Worm (Caenorhabditis elegans): ENCODE measurements around the gene srw-34.

- TF ChIP-seq ZK546.5 (tag; optimal IDR thresholded peaks at IDR 0.05), result no peak
- TF ChIP-seq ztf-4 (tag; optimal IDR thresholded peaks at IDR 0.05), result no peak
- no peak for TF ChIP-seq egl-27 (tag; optimal IDR thresholded peaks at IDR 0.05)
- TF ChIP-seq ama-1 (optimal IDR thresholded peaks at IDR 0.05), result no peak
- TF ChIP-seq nhr-12 (tag; optimal IDR thresholded peaks at IDR 0.05), result no peak
- no peak for TF ChIP-seq ceh-82 (tag; optimal IDR thresholded peaks at IDR 0.05)
- peak; percentile 67 for TF ChIP-seq snpc-4 (tag; optimal IDR thresholded peaks at IDR 0.05)
- TF ChIP-seq nhr-77 (tag; optimal IDR thresholded peaks at IDR 0.05), result no peak
- TF ChIP-seq ceh-16 (tag; optimal IDR thresholded peaks at IDR 0.05), result no peak
- no peak for TF ChIP-seq ztf-11 (tag; optimal IDR thresholded peaks at IDR 0.05)
- no peak for TF ChIP-seq sma-3 (GFP tag; optimal IDR thresholded peaks at IDR 0.05)
- TF ChIP-seq mdl-1 (tag; optimal IDR thresholded peaks at IDR 0.05), result no peak
- peak; percentile 15 for TF ChIP-seq fos-1 (tag; optimal IDR thresholded peaks at IDR 0.05)
- no peak for TF ChIP-seq unc-62 (GFP tag; optimal IDR thresholded peaks at IDR 0.05)
These were observed 23.1 kb downstream of the srw-34 start, which contains the start of gene F36D3.1 for ce11 chrV:16499006-16499405.
